Worm (Caenorhabditis elegans) whole organism, late embryonic: ENCODE measurements around the gene npp-24.

Experiments used
- C08G9.2 ChIP-seq: sonication (generic microtip); optimal IDR thresholded peaks from 2 replicates; lab custom pipeline; 2016; ENCODE audit warnings: mild to moderate bottlenecking, missing genetic modification characterization, moderate library complexity, missing compliant biosample characterization
- C38D4.7 ChIP-seq: fragments of 200-800 bp; sonication (Bioruptor generic); optimal IDR thresholded peaks from 2 replicates; lab custom pipeline; 2018; ENCODE audit warnings: mild to moderate bottlenecking, missing genetic modification characterization, moderate library complexity, missing compliant biosample characterization
- K02D7.2 ChIP-seq: sonication (generic microtip); optimal IDR thresholded peaks from 2 replicates; lab custom pipeline; 2017; ENCODE audit warnings: mild to moderate bottlenecking, missing genetic modification characterization, missing compliant biosample characterization
- K09A11.1 ChIP-seq: sonication (generic microtip); optimal IDR thresholded peaks from 2 replicates; lab custom pipeline; 2017; ENCODE audit warnings: antibody characterized with exemption, mild to moderate bottlenecking, missing genetic modification characterization, missing compliant biosample characterization; ENCODE audit not compliant: insufficient read depth
- Y22D7AL.16 ChIP-seq: sonication (generic microtip); optimal IDR thresholded peaks from 2 replicates; lab custom pipeline; 2016; ENCODE audit warnings: missing genetic modification characterization, missing compliant biosample characterization
- ceh-18 ChIP-seq: sonication (generic microtip); optimal IDR thresholded peaks from 2 replicates; lab custom pipeline; 2016; ENCODE audit warnings: missing genetic modification characterization, missing compliant biosample characterization
- ceh-19 ChIP-seq: fragments of 200-800 bp; sonication (Bioruptor generic); optimal IDR thresholded peaks from 2 replicates; lab custom pipeline; 2018; ENCODE audit warnings: mild to moderate bottlenecking, missing genetic modification characterization, missing compliant biosample characterization
- ceh-2 ChIP-seq: sonication (generic microtip); optimal IDR thresholded peaks from 2 replicates; lab custom pipeline; 2016; ENCODE audit warnings: missing genotype, missing genetic modification characterization, missing compliant biosample characterization
- ceh-22 ChIP-seq: sonication (generic microtip); optimal IDR thresholded peaks from 2 replicates; lab custom pipeline; 2017; ENCODE audit warnings: missing biosample characterization, missing genetic modification characterization
- ceh-30 ChIP-seq: fragments of 150-350 bp; optimal IDR thresholded peaks from 2 replicates; lab custom pipeline; 2014; ENCODE audit warnings: missing biosample characterization, missing genetic modification characterization
- dmd-4 ChIP-seq: sonication (generic microtip); optimal IDR thresholded peaks from 2 replicates; lab custom pipeline; 2016; ENCODE audit warnings: borderline replicate concordance, missing genetic modification characterization, missing compliant biosample characterization
- dve-1 ChIP-seq: sonication (generic microtip); optimal IDR thresholded peaks from 2 replicates; lab custom pipeline; 2017; ENCODE audit warnings: antibody characterized with exemption, mild to moderate bottlenecking, missing genetic modification characterization, missing compliant biosample characterization
- elt-2 ChIP-seq: sonication (generic microtip); optimal IDR thresholded peaks from 2 replicates; lab custom pipeline; 2016; ENCODE audit warnings: missing genetic modification reagents, missing genetic modification characterization, missing compliant biosample characterization
- eyg-1 ChIP-seq: sonication (generic microtip); optimal IDR thresholded peaks from 2 replicates; lab custom pipeline; 2016; ENCODE audit warnings: missing genotype, missing genetic modification characterization, missing compliant biosample characterization
- fkh-10 ChIP-seq: fragments of 150-350 bp; optimal IDR thresholded peaks from 2 replicates; lab custom pipeline; 2014; ENCODE audit warnings: missing biosample characterization, missing genetic modification reagents, missing genetic modification characterization
- gmeb-2 ChIP-seq: sonication (generic microtip); optimal IDR thresholded peaks from 2 replicates; lab custom pipeline; 2016; ENCODE audit warnings: missing genetic modification characterization, inconsistent platforms, missing compliant biosample characterization
- hlh-13 ChIP-seq: fragments of 200-800 bp; sonication (Bioruptor generic); optimal IDR thresholded peaks from 2 replicates; lab custom pipeline; 2018; ENCODE audit warnings: mild to moderate bottlenecking, missing genetic modification characterization, missing compliant biosample characterization
- lin-11 ChIP-seq: fragments of 200-800 bp; sonication (Bioruptor generic); optimal IDR thresholded peaks from 2 replicates; lab custom pipeline; 2018; ENCODE audit warnings: mild to moderate bottlenecking, missing genetic modification characterization, missing compliant biosample characterization
- madf-2 ChIP-seq: sonication (generic microtip); optimal IDR thresholded peaks from 2 replicates; lab custom pipeline; 2017; ENCODE audit warnings: missing genetic modification characterization, missing compliant biosample characterization
- odd-2 ChIP-seq: sonication (generic microtip); optimal IDR thresholded peaks from 2 replicates; lab custom pipeline; 2017; ENCODE audit warnings: antibody characterized with exemption, mild to moderate bottlenecking, missing genetic modification characterization, missing compliant biosample characterization
- pag-3 ChIP-seq: sonication (generic microtip); optimal IDR thresholded peaks from 2 replicates; lab custom pipeline; 2016; ENCODE audit warnings: missing compliant biosample characterization, missing genetic modification characterization, borderline replicate concordance
- pat-9 ChIP-seq: fragments of 200-800 bp; sonication (Bioruptor generic); optimal IDR thresholded peaks from 2 replicates; lab custom pipeline; 2018; ENCODE audit warnings: mild to moderate bottlenecking, missing genetic modification characterization, moderate library complexity, missing compliant biosample characterization
- pax-1 ChIP-seq: fragments of 150-350 bp; optimal IDR thresholded peaks from 2 replicates; lab custom pipeline; 2014; ENCODE audit warnings: missing biosample characterization, missing genetic modification characterization
- pha-2 ChIP-seq: sonication (generic microtip); optimal IDR thresholded peaks from 2 replicates; lab custom pipeline; 2017; ENCODE audit warnings: mild to moderate bottlenecking, missing genetic modification characterization, missing compliant biosample characterization
- sox-2 ChIP-seq: fragments of 200-800 bp; sonication (Bioruptor generic); IDR thresholded peaks from 2 replicates; pipeline ENCODE4 v1.3.6; 2022; ENCODE audit warnings: missing genetic modification reagents, missing genetic modification characterization, missing compliant biosample characterization
- tbx-2 ChIP-seq: sonication (generic microtip); optimal IDR thresholded peaks from 2 replicates; lab custom pipeline; 2016; ENCODE audit warnings: missing genetic modification characterization, missing compliant biosample characterization

Gene npp-24

DNA sequence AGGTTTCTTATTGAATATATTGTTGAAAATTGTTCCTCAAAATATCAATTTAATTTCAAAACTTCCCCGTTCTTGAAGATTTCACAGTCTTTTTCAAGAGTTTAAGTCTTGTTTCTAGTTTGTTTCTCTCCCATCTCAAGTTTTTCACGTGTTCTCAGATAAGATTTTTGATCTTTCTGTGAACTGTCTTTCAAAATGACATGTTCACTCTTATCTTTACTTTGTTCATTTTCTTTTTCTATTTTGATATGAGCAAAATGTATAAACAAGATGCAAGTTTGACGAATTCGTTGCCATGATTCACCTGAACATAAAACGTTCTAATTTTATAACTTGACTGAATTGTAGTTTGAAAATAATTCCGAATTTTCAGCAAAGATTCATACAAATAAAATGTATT lies 49.1 kb downstream of the npp-24 start:
- no peak for TF ChIP-seq K02D7.2 (tag; lab: Kevin White, UChicago)
- no peak for TF ChIP-seq ceh-19 (GFP tag; lab: Kevin White, UChicago)
- TF ChIP-seq ceh-30 (tag; lab: Kevin White, UChicago): no peak
- TF ChIP-seq fkh-10 (GFP tag; lab: Kevin White, UChicago): no peak
- no peak for TF ChIP-seq pat-9
- no peak for TF ChIP-seq ceh-2
- TF ChIP-seq ceh-18 (tag; lab: Kevin White, UChicago): no peak
- TF ChIP-seq eyg-1 (tag; lab: Kevin White, UChicago): no peak
- TF ChIP-seq pha-2 (tag; lab: Kevin White, UChicago): no peak
- no peak for TF ChIP-seq pax-1
- TF ChIP-seq Y22D7AL.16 (tag; lab: Kevin White, UChicago): no peak
- no peak for TF ChIP-seq elt-2 (tag; lab: Kevin White, UChicago)

DNA sequence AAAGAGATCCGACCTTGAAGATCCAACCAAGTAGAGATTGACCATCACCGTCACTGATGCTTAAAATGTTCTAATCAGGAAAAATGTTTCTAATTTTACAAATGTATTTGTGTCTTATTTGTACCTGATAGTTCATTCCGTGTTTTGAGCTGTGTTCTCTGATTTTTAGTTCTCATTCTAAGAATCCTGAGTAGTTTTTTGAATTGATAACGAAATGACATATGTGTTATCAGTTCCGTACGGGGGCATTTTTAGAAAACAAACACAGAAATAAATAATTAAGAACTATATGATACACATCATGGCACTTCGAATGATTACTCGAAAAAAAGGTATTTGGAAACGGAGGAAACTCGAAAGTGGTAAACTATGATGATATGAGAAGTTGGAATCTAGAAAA lies 49.9 kb downstream of the npp-24 start:
- TF ChIP-seq sox-2 (GFP tag; lab: Robert Waterston, UW) (no peak), pax-1 (no peak), ceh-22 (tag; lab: Kevin White, UChicago) (no peak), C08G9.2 (no peak), K09A11.1 (tag; lab: Kevin White, UChicago) (no peak), ceh-19 (GFP tag; lab: Kevin White, UChicago) (no peak), dve-1 (tag; lab: Kevin White, UChicago) (no peak), gmeb-2 (tag; lab: Kevin White, UChicago) (no peak), dmd-4 (no peak), K02D7.2 (tag; lab: Kevin White, UChicago) (no peak), C38D4.7 (GFP tag; lab: Kevin White, UChicago) (no peak)

DNA sequence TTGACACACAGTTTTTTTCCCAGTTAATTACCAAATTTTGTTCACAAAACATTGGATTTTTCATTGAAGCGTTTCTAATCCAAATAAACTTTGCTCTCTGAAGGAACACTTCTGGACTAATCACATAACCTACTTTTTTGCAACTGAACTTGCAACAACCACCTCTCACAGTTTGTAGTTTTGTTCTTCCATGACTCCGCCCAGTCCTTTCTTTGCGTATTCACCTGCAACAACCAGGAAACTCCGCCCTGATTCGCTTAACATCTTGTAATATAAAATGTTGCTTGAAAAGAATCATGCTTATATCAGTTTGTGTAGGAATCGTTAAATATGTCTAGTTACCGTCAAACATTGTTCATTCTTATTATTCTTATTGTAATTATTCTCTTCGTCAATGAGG lies 50.8 kb downstream of the npp-24 start, which contains the start of gene ins-11:
TSS of gene ins-11 (plus strand) at position 301 of the 400 bp plus-strand sequence.
- TF ChIP-seq C38D4.7 (GFP tag; lab: Kevin White, UChicago) (no peak), pat-9 (no peak), lin-11 (tag; lab: Kevin White, UChicago) (no peak), odd-2 (tag; lab: Kevin White, UChicago) (no peak), madf-2 (tag; lab: Kevin White, UChicago) (no peak), hlh-13 (no peak), tbx-2 (tag; lab: Kevin White, UChicago) (no peak), dve-1 (tag; lab: Kevin White, UChicago) (no peak), ceh-22 (tag; lab: Kevin White, UChicago) (no peak), ceh-30 (tag; lab: Kevin White, UChicago) (no peak), pag-3 (tag; lab: Kevin White, UChicago) (no peak), C08G9.2 (no peak), gmeb-2 (tag; lab: Kevin White, UChicago) (no peak)

DNA sequence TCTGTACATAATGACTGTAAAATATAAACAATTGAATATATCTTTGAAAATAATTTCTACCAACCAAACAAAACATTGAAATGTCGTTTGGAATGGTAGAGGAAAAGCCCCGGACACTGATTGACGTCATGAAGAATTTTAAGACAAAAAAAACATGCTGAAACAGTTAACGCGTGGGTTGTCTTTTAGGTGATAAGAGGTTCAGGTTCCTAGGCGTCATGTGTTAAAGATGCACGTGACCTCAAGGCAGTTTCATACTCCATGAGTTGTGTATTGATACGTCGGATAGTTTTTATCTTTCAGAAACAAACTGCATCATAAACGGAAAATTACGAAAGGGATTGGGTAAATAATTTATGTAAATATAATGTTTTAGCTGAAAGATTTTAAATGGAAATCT lies 51.5 kb downstream of the npp-24 start:
- TF ChIP-seq elt-2 (tag; lab: Kevin White, UChicago) (peak; percentile 31), ceh-18 (tag; lab: Kevin White, UChicago) (no peak)
